Worm (Caenorhabditis elegans): ENCODE results near the gene praf-3.

- TF ChIP-seq dao-5 (tag; optimal IDR thresholded peaks at IDR 0.05) (no peak), W03F9.2 (tag; optimal IDR thresholded peaks at IDR 0.05) (no peak)
Observed at ce11 chrIV:8347051-8347450, 32.7 kb upstream of the praf-3 start, which contains the start of the genes F17E9.18 and F17E9.15.
